In genomic region chrV:11986078-11986869, ce11 we compare ENCODE assay signal across 2 worm cellular contexts.
TF ChIP-seq lines count a peak whose summit lies in the region.

No protein-coding gene starts in this region.

TF ChIP-seq in whole organism, L1 larva, 84 proteins besides CTCF, POLR2A, EP300 and RAD21 (continued from another document):
- TF ChIP-seq irx-1 (tag; optimal IDR thresholded peaks at IDR 0.05; lab: Kevin White, UChicago): no peak
- TF ChIP-seq lsy-2 (tag; optimal IDR thresholded peaks at IDR 0.05; lab: Kevin White, UChicago): peak; percentile 3 to 29
- no peak for TF ChIP-seq lin-15B (tag; optimal IDR thresholded peaks at IDR 0.05; lab: Kevin White, UChicago)
- no peak for TF ChIP-seq nhr-47 (tag; optimal IDR thresholded peaks at IDR 0.05; lab: Kevin White, UChicago)

TF ChIP-seq in whole organism, L4 larva, 104 proteins besides CTCF, POLR2A, EP300 and RAD21 (continued from another document):
- TF ChIP-seq dpl-1 (GFP tag; optimal IDR thresholded peaks at IDR 0.05; lab: Kevin White, UChicago) (peak; percentile 4), T26A8.4 (GFP tag; IDR thresholded peaks at IDR 0.05; lab: Robert Waterston, UW) (no peak), ceh-20 (GFP tag; IDR thresholded peaks at IDR 0.05; lab: Robert Waterston, UW) (peak; percentile 69), aha-1 (tag; lab: Kevin White, UChicago) (peak; percentile 3), F10B5.3 (tag; optimal IDR thresholded peaks at IDR 0.05; lab: Kevin White, UChicago) (no peak), dmd-6 (GFP tag; IDR thresholded peaks at IDR 0.05; lab: Robert Waterston, UW) (peak; percentile 62), lsy-2 (tag; optimal IDR thresholded peaks at IDR 0.05; lab: Kevin White, UChicago) (peak in 1 of 2 experiments; percentile 26), snpc-4 (tag; optimal IDR thresholded peaks at IDR 0.05; lab: Kevin White, UChicago) (no peak), fkh-10 (GFP tag; optimal IDR thresholded peaks at IDR 0.05; lab: Kevin White, UChicago) (peak; percentile 48), dmd-9 (GFP tag; IDR thresholded peaks at IDR 0.05; lab: Robert Waterston, UW) (no peak), F49E8.2 (tag; optimal IDR thresholded peaks at IDR 0.05; lab: Kevin White, UChicago; ENCODE audit: borderline replicate concordance) (no peak), Y5F2A.4 (GFP tag; optimal IDR thresholded peaks at IDR 0.05; lab: Kevin White, UChicago) (no peak)
